Worm (Caenorhabditis elegans) whole organism, L4/young adult: ENCODE data around the gene F38B6.3.

Experiments used
- W03F9.2 ChIP-seq: fragments of 150-350 bp; optimal IDR thresholded peaks from 2 replicates; lab custom pipeline; 2014; ENCODE audit warnings: missing biosample characterization, missing genetic modification characterization
- dao-5 ChIP-seq: sonication (generic microtip); optimal IDR thresholded peaks from 2 replicates; lab custom pipeline; 2016; ENCODE audit warnings: missing genotype, missing genetic modification characterization, moderate library complexity, missing compliant biosample characterization
- him-1 ChIP-seq: sonication (generic microtip); optimal IDR thresholded peaks from 2 replicates; lab custom pipeline; 2016; ENCODE audit warnings: missing genotype, missing genetic modification reagents, missing genetic modification characterization, missing compliant biosample characterization

- TF ChIP-seq W03F9.2 (tag; lab: Kevin White, UChicago) (peak; percentile 37), dao-5 (tag; lab: Kevin White, UChicago) (no peak), him-1 (tag; lab: Kevin White, UChicago) (no peak)
These were observed 43.0 kb downstream of the F38B6.3 start for ce11 chrX:6736358-6736991.
